Fruit fly (Drosophila melanogaster) whole organism: Measurements from ENCODE around the gene CG34251.

Experiments
- Dll ChIP-seq: fragments of >200 bp; optimal IDR thresholded peaks from 2 replicates; lab custom pipeline; 2017
- pan ChIP-seq: fragments of >200 bp; optimal IDR thresholded peaks from 2 replicates; lab custom pipeline; 2017
- psq ChIP-seq: fragments of >200 bp; optimal IDR thresholded peaks from 2 replicates; lab custom pipeline; 2017
- usp ChIP-seq: fragments of >200 bp; optimal IDR thresholded peaks from 2 replicates; lab custom pipeline; 2017; ENCODE audit warnings: missing biosample characterization, missing genetic modification characterization, mixed read lengths

DNA sequence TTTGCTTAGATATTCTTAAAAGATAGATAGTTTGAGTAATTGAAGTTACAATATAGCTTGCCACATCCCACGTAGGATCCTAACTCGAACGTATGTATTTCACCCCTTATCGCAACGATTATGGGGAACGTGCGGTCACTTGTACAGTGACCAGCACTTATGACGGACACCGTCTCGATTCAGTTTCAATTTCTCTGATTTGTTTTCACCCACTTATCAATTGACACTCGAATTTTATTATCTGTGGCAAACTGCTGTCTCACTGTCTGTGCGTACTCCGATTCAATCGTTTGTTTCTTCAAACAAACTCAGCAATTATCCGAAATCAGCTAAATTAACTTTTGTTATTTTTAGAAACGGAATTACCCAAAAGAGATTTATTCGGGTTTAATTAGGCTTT is 48.5 kb upstream of the CG34251 start:
- TF ChIP-seq Dll (lab: Kevin White, UChicago) (no peak), psq (lab: Kevin White, UChicago) (no peak), usp (GFP tag; lab: Kevin White, UChicago) (no peak), pan (no peak)
